Worm (Caenorhabditis elegans) whole organism, early embryonic: ENCODE results near the gene pid-1.

Experiments used
- F13C5.2 ChIP-seq: sonication (generic microtip); optimal IDR thresholded peaks from 2 replicates; lab custom pipeline; 2017; ENCODE audit warnings: mild to moderate bottlenecking, missing genetic modification characterization, inconsistent platforms, missing compliant biosample characterization
- aly-1 ChIP-seq: sonication (generic microtip); optimal IDR thresholded peaks from 2 replicates; lab custom pipeline; 2016; ENCODE audit warnings: missing genetic modification characterization, missing compliant biosample characterization
- ama-1 ChIP-seq: fragments of 150-350 bp; optimal IDR thresholded peaks from 2 replicates; lab custom pipeline; 2014
- ceh-36 ChIP-seq: sonication (generic microtip); optimal IDR thresholded peaks from 2 replicates; lab custom pipeline; 2016; ENCODE audit warnings: missing genetic modification characterization, inconsistent platforms, missing compliant biosample characterization
- flt-1 ChIP-seq: fragments of 200-800 bp; sonication (Bioruptor generic); IDR thresholded peaks from 2 replicates; pipeline ENCODE4 v1.3.6; 2022; ENCODE audit warnings: missing genetic modification characterization, missing compliant biosample characterization
- sea-1 ChIP-seq: fragments of 200-800 bp; sonication (Bioruptor generic); conservative IDR thresholded peaks from 2 replicates; pipeline ENCODE4 v1.3.6; 2022; ENCODE audit warnings: missing genetic modification characterization, missing compliant biosample characterization
- tbx-11 ChIP-seq: fragments of 200-800 bp; sonication (Bioruptor generic); IDR thresholded peaks from 2 replicates; pipeline ENCODE4 v1.3.6; 2022; ENCODE audit warnings: missing genetic modification characterization, missing compliant biosample characterization

- no peak for TF ChIP-seq ama-1 (lab: Kevin White, UChicago)
- no peak for TF ChIP-seq ceh-36 (tag; lab: Kevin White, UChicago)
- TF ChIP-seq flt-1 (GFP tag; lab: Robert Waterston, UW), result no peak
- no peak for TF ChIP-seq tbx-11 (GFP tag; lab: Robert Waterston, UW)
- no peak for TF ChIP-seq aly-1 (tag; lab: Kevin White, UChicago)
- TF ChIP-seq F13C5.2 (tag; lab: Kevin White, UChicago), result no peak
- TF ChIP-seq sea-1 (GFP tag; lab: Robert Waterston, UW), result no peak
Observed at ce11 chrII:7662008-7662686, 28.2 kb downstream of the pid-1 start, which contains the start of gene alfa-1.
